Fruit fly (Drosophila melanogaster) whole organism, wandering third instar larva: ENCODE results near the gene CG11986.

Experiments used
- Dfd ChIP-seq: fragments of >200 bp; optimal IDR thresholded peaks from 2 replicates; lab custom pipeline; 2017; ENCODE audit warnings: missing biosample characterization, missing genetic modification characterization
- Hnf4 ChIP-seq: fragments of 200-800 bp; sonication (Bioruptor generic); optimal IDR thresholded peaks from 2 replicates; lab custom pipeline; 2016; ENCODE audit warnings: missing biosample characterization, mild to moderate bottlenecking, missing genetic modification characterization
- OdsH ChIP-seq: fragments of 200-800 bp; sonication (Bioruptor generic); optimal IDR thresholded peaks from 2 replicates; lab custom pipeline; 2016; ENCODE audit warnings: missing biosample characterization, mild to moderate bottlenecking, missing genetic modification characterization
- Vsx2 ChIP-seq: fragments of 200-300, 225-300 bp; sonication (Bioruptor generic); optimal IDR thresholded peaks from 2 replicates; lab custom pipeline; 2018; ENCODE audit warnings: missing biosample characterization, missing genetic modification characterization; ENCODE audit not compliant: partially characterized antibody
- brk ChIP-seq: fragments of 200-800 bp; sonication (Bioruptor generic); optimal IDR thresholded peaks from 2 replicates; lab custom pipeline; 2016; ENCODE audit warnings: missing biosample characterization, mild to moderate bottlenecking, missing genetic modification characterization
- ey ChIP-seq: fragments of 200-800 bp; sonication (Bioruptor generic); optimal IDR thresholded peaks from 2 replicates; lab custom pipeline; 2016; ENCODE audit warnings: missing biosample characterization, missing genetic modification characterization
- jim ChIP-seq: fragments of 175-275, 200-325 bp; sonication (Bioruptor generic); optimal IDR thresholded peaks from 2 replicates; lab custom pipeline; 2016; ENCODE audit warnings: missing biosample characterization, mild to moderate bottlenecking, missing genetic modification characterization
- lola ChIP-seq: fragments of >200 bp; optimal IDR thresholded peaks from 2 replicates; lab custom pipeline; 2017; ENCODE audit warnings: missing biosample characterization, missing genetic modification characterization
- psq ChIP-seq: fragments of 200-800 bp; sonication (Bioruptor generic); optimal IDR thresholded peaks from 3 replicates; lab custom pipeline; 2017; ENCODE audit warnings: missing biosample characterization, mild to moderate bottlenecking, missing genetic modification characterization, moderate library complexity
- usp ChIP-seq: fragments of >200 bp; optimal IDR thresholded peaks from 2 replicates; lab custom pipeline; 2017; ENCODE audit warnings: missing biosample characterization, missing genetic modification characterization

DNA sequence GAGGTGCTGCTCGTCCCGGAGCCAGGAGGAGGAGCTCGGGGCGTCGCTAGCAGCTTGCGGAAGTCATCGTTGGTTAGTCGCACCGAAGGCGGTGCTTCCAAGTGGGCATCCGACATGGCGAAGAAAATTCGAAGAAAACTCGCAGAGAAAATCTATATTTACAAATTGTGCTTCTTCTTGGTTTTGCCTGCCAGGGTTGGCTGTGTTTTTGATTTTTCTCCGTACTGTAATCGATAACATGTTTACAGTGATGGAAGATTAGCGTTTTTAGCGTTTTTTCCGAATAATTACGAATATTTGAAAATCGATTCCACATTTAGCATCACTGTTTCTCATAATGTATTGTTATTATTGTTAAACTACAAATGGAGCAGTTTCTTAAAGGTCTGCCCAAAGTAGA lies 49.6 kb downstream of the CG11986 start, which contains the start of the genes beag and Ada:
- TF ChIP-seq Vsx2 (GFP tag; lab: Kevin White, UChicago): no peak
- no peak for TF ChIP-seq OdsH (GFP tag; lab: Kevin White, UChicago)
- no peak for TF ChIP-seq ey
- TF ChIP-seq jim (GFP tag; lab: Kevin White, UChicago): no peak
- no peak for TF ChIP-seq Hnf4 (GFP tag; lab: Kevin White, UChicago)
- TF ChIP-seq usp (GFP tag; lab: Kevin White, UChicago): no peak
- TF ChIP-seq brk (GFP tag; lab: Kevin White, UChicago): no peak
- TF ChIP-seq psq (GFP tag; lab: Kevin White, UChicago): no peak
- TF ChIP-seq Dfd (GFP tag; lab: Kevin White, UChicago): no peak
- TF ChIP-seq lola (GFP tag; lab: Kevin White, UChicago): no peak
